Worm (Caenorhabditis elegans) whole organism, young adult: ENCODE results near the gene C25G4.2.

ENCODE experiments used
- F55B11.4 ChIP-seq: sonication (generic microtip); optimal IDR thresholded peaks from 2 replicates; lab custom pipeline; 2016; ENCODE audit warnings: missing compliant biosample characterization, missing genetic modification characterization, borderline replicate concordance; ENCODE audit not compliant: insufficient read depth
- bed-2 ChIP-seq: fragments of 200-800 bp; sonication (Bioruptor generic); IDR thresholded peaks from 2 replicates; pipeline ENCODE4 v1.3.6; 2022; ENCODE audit warnings: missing genetic modification reagents, missing genetic modification characterization, missing compliant biosample characterization
- egl-18 ChIP-seq: fragments of 200-800 bp; sonication (Bioruptor generic); IDR thresholded peaks from 2 replicates; pipeline ENCODE4 v1.3.6; 2022; ENCODE audit warnings: missing genetic modification reagents, missing genetic modification characterization, missing compliant biosample characterization
- hlh-26 ChIP-seq: fragments of 200-800 bp; sonication (Bioruptor generic); conservative IDR thresholded peaks from 2 replicates; pipeline ENCODE4 v1.3.6; 2022; ENCODE audit warnings: missing genetic modification reagents, missing genetic modification characterization, missing compliant biosample characterization
- rec-8 ChIP-seq, 2 experiments: sonication (generic microtip); optimal IDR thresholded peaks; 2 replicates each; lab custom pipeline; 2016; ENCODE audit warnings: mild to moderate bottlenecking in 2 of 2, missing genetic modification characterization in 2 of 2, missing genetic modification reagents in 2 of 2, missing genotype in 2 of 2, missing biosample characterization in 1 of 2, missing compliant biosample characterization in 1 of 2, moderate library complexity in 1 of 2
- ztf-18 ChIP-seq: sonication (generic microtip); optimal IDR thresholded peaks from 2 replicates; lab custom pipeline; 2016; ENCODE audit warnings: missing genotype, mild to moderate bottlenecking, missing genetic modification characterization, missing compliant biosample characterization

ce11 chrIV:12443936-12444335 is at the start of gene C25G4.2:
- TF ChIP-seq bed-2 (GFP tag; lab: Robert Waterston, UW) (no peak), rec-8 (tag; optimal IDR thresholded peaks at IDR 0.05; lab: Kevin White, UChicago) (no peak), ztf-18 (tag; lab: Kevin White, UChicago) (no peak), egl-18 (GFP tag; lab: Robert Waterston, UW) (no peak), F55B11.4 (tag; lab: Kevin White, UChicago) (no peak), hlh-26 (GFP tag; lab: Robert Waterston, UW) (no peak)
